Worm (Caenorhabditis elegans) whole organism, late embryonic: Measurements from ENCODE around the gene eas-1.

Source experiments
- K09A11.1 ChIP-seq: sonication (generic microtip); optimal IDR thresholded peaks from 2 replicates; lab custom pipeline; 2017; ENCODE audit warnings: antibody characterized with exemption, mild to moderate bottlenecking, missing genetic modification characterization, missing compliant biosample characterization; ENCODE audit not compliant: insufficient read depth
- ahr-1 ChIP-seq: sonication (generic microtip); optimal IDR thresholded peaks from 2 replicates; lab custom pipeline; 2016; ENCODE audit warnings: missing genetic modification characterization, missing compliant biosample characterization
- ceh-14 ChIP-seq: sonication (generic microtip); optimal IDR thresholded peaks from 2 replicates; lab custom pipeline; 2016; ENCODE audit warnings: missing genotype, missing genetic modification characterization, missing compliant biosample characterization
- elt-2 ChIP-seq: sonication (generic microtip); optimal IDR thresholded peaks from 2 replicates; lab custom pipeline; 2016; ENCODE audit warnings: missing genetic modification reagents, missing genetic modification characterization, missing compliant biosample characterization
- pat-9 ChIP-seq: fragments of 200-800 bp; sonication (Bioruptor generic); optimal IDR thresholded peaks from 2 replicates; lab custom pipeline; 2018; ENCODE audit warnings: mild to moderate bottlenecking, missing genetic modification characterization, moderate library complexity, missing compliant biosample characterization
- tbx-2 ChIP-seq: sonication (generic microtip); optimal IDR thresholded peaks from 2 replicates; lab custom pipeline; 2016; ENCODE audit warnings: missing genetic modification characterization, missing compliant biosample characterization

- TF ChIP-seq pat-9 (tag; lab: Kevin White, UChicago) (no peak), ahr-1 (tag; lab: Kevin White, UChicago) (no peak), tbx-2 (tag; lab: Kevin White, UChicago) (no peak), K09A11.1 (no peak), ceh-14 (tag; lab: Kevin White, UChicago) (no peak), elt-2 (tag; lab: Kevin White, UChicago) (no peak)
Measured at ce11 chrII:4729733-4730132, 10.5 kb upstream of the eas-1 start, which contains the start of gene F41C3.7.
